Fruit fly (Drosophila melanogaster) whole organism, embryonic: Measurements from ENCODE around the gene Hand.
A peak's percentile ranks its signal among the peaks of the same experiment; 100 is the strongest.

Experiments used
- Awh ChIP-seq: fragments of 200-800 bp; sonication (Bioruptor generic); IDR thresholded peaks from 2 replicates; pipeline ENCODE4, ENCODE4 v1.3.6; 2022; ENCODE audit warnings: missing biosample characterization, missing genetic modification characterization
- BEAF-32 ChIP-seq: fragments of 200-800 bp; sonication (Bioruptor generic); optimal IDR thresholded peaks from 3 replicates; lab custom pipeline; 2017; ENCODE audit warnings: missing biosample characterization, missing genetic modification characterization, mild to moderate bottlenecking, moderate library complexity, missing genetic modification reagents
- Bgb ChIP-seq: fragments of 200-800 bp; sonication (Bioruptor generic); IDR thresholded peaks from 2 replicates; pipeline ENCODE4 v1.3.6; 2022; ENCODE audit warnings: missing biosample characterization, missing genetic modification characterization; ENCODE audit not compliant: partially characterized antibody
- CG10147 ChIP-seq: fragments of 200-800 bp; sonication (Bioruptor generic); optimal IDR thresholded peaks from 2 replicates; lab custom pipeline; 2019; ENCODE audit warnings: missing biosample characterization, mild to moderate bottlenecking, missing genetic modification characterization, moderate library complexity
- CG10959 ChIP-seq: fragments of 200-800 bp; sonication (Bioruptor generic); IDR thresholded peaks from 2 replicates; pipeline ENCODE4 v1.3.6; 2022; ENCODE audit warnings: missing biosample characterization, missing genetic modification characterization
- CG11504 ChIP-seq: fragments of 200-800 bp; sonication (Bioruptor generic); optimal IDR thresholded peaks from 3 replicates; lab custom pipeline; 2019; ENCODE audit warnings: missing biosample characterization, mild to moderate bottlenecking, missing genetic modification characterization, moderate library complexity
- CG12219 ChIP-seq: fragments of 200-800 bp; sonication (Bioruptor generic); optimal IDR thresholded peaks from 3 replicates; lab custom pipeline; 2018; ENCODE audit warnings: missing biosample characterization, mild to moderate bottlenecking, missing genetic modification characterization
- CG12299 ChIP-seq: fragments of 200-800 bp; sonication (Bioruptor generic); optimal IDR thresholded peaks from 2 replicates; lab custom pipeline; 2018; ENCODE audit warnings: missing biosample characterization, mild to moderate bottlenecking, missing genetic modification characterization
- CG12659 ChIP-seq: fragments of 200-800 bp; sonication (Bioruptor generic); optimal IDR thresholded peaks from 3 replicates; lab custom pipeline; 2017; ENCODE audit warnings: mild to moderate bottlenecking, missing biosample characterization, missing genetic modification reagents, missing genetic modification characterization
- CG12769 ChIP-seq: fragments of 200-800 bp; sonication (Bioruptor generic); optimal IDR thresholded peaks from 2 replicates; lab custom pipeline; 2019; ENCODE audit warnings: missing biosample characterization, mild to moderate bottlenecking, missing genetic modification characterization, moderate library complexity
- CG13287 ChIP-seq: fragments of 200-800 bp; sonication (Bioruptor generic); IDR thresholded peaks from 2 replicates; pipeline ENCODE4 v1.3.6; 2022; ENCODE audit warnings: missing biosample characterization, missing genetic modification characterization; ENCODE audit not compliant: partially characterized antibody
- CG14860 ChIP-seq: fragments of 200-800 bp; sonication (Bioruptor generic); IDR thresholded peaks from 3 replicates; pipeline ENCODE4 v1.3.6; 2022; ENCODE audit warnings: missing biosample characterization, missing genetic modification characterization; ENCODE audit not compliant: partially characterized antibody
- CG1529 ChIP-seq: fragments of 200-800 bp; sonication (Bioruptor generic); optimal IDR thresholded peaks from 3 replicates; lab custom pipeline; 2018; ENCODE audit warnings: missing biosample characterization, missing genetic modification characterization
- CG15601 ChIP-seq: fragments of 200-800 bp; sonication (Bioruptor generic); optimal IDR thresholded peaks from 3 replicates; lab custom pipeline; 2019; ENCODE audit warnings: missing biosample characterization, mild to moderate bottlenecking, missing genetic modification characterization, moderate library complexity
- CG1603 ChIP-seq: fragments of 200-800 bp; sonication (Bioruptor generic); optimal IDR thresholded peaks from 2 replicates; lab custom pipeline; 2019; ENCODE audit warnings: missing biosample characterization, mild to moderate bottlenecking, missing genetic modification characterization, moderate library complexity
- CG30020 ChIP-seq: fragments of 200-800 bp; optimal IDR thresholded peaks from 2 replicates; lab custom pipeline; 2019; ENCODE audit warnings: missing biosample characterization, mild to moderate bottlenecking, missing genetic modification characterization, moderate library complexity
- CG31441 ChIP-seq: fragments of 200-800 bp; sonication (Bioruptor generic); IDR thresholded peaks from 2 replicates; pipeline ENCODE4 v1.3.6; 2022; ENCODE audit warnings: missing biosample characterization, missing genetic modification characterization
- CG7963 ChIP-seq: fragments of 200-800 bp; sonication (Bioruptor generic); IDR thresholded peaks from 3 replicates; pipeline ENCODE4 v1.3.6; 2022; ENCODE audit warnings: missing biosample characterization, missing genetic modification characterization; ENCODE audit not compliant: partially characterized antibody
- CG8359 ChIP-seq: fragments of 200-800 bp; sonication (Bioruptor generic); optimal IDR thresholded peaks from 2 replicates; lab custom pipeline; 2017; ENCODE audit warnings: missing biosample characterization, mild to moderate bottlenecking, missing genetic modification characterization, borderline replicate concordance
- CG9932 ChIP-seq: fragments of 200-800 bp; sonication (Bioruptor generic); IDR thresholded peaks from 2 replicates; pipeline ENCODE4 v1.3.6; 2022; ENCODE audit warnings: missing biosample characterization, missing genetic modification characterization
- CoRest ChIP-seq: fragments of 200-800 bp; sonication (Bioruptor generic); optimal IDR thresholded peaks from 3 replicates; lab custom pipeline; 2018; ENCODE audit warnings: missing biosample characterization, mild to moderate bottlenecking, missing genetic modification characterization, moderate library complexity
- D ChIP-seq, 2 experiments: fragments of 200-800 bp in 1 of 2; fragments of >200 bp in 1 of 2; sonication (Bioruptor generic) in 1 of 2; optimal IDR thresholded peaks; 2 replicates in 1 of 2; 3 replicates in 1 of 2; lab custom pipeline; 2017; ENCODE audit warnings: mild to moderate bottlenecking in 1 of 2, missing biosample characterization in 1 of 2, missing genetic modification characterization in 1 of 2, missing genetic modification reagents in 1 of 2
- Dbx ChIP-seq: fragments of 200-800 bp; sonication (Bioruptor generic); IDR thresholded peaks from 3 replicates; pipeline ENCODE4 v1.3.6; 2022; ENCODE audit warnings: missing biosample characterization, missing genetic modification characterization
- Dip3 ChIP-seq: fragments of 200-800 bp; sonication (Bioruptor generic); optimal IDR thresholded peaks from 3 replicates; lab custom pipeline; 2016; ENCODE audit warnings: missing biosample characterization, missing genetic modification characterization
- Dll ChIP-seq: fragments of 200-800 bp; sonication (Bioruptor generic); IDR thresholded peaks from 4 replicates; pipeline ENCODE4 v1.3.6; 2022; ENCODE audit warnings: missing biosample characterization, missing genetic modification characterization; ENCODE audit not compliant: partially characterized antibody
- Dp ChIP-seq: fragments of 200-800 bp; sonication (Bioruptor generic); optimal IDR thresholded peaks from 2 replicates; lab custom pipeline; 2018; ENCODE audit warnings: missing biosample characterization, mild to moderate bottlenecking, missing genetic modification characterization, moderate library complexity
- HLH3B ChIP-seq: fragments of 200-800 bp; sonication (Bioruptor generic); IDR thresholded peaks from 2 replicates; pipeline ENCODE4 v1.3.6; 2022; ENCODE audit warnings: missing biosample characterization, missing genetic modification characterization
- Hsf ChIP-seq: fragments of 200-800 bp; sonication (Bioruptor generic); optimal IDR thresholded peaks from 3 replicates; lab custom pipeline; 2016; ENCODE audit warnings: missing biosample characterization, missing genetic modification characterization
- Jarid2 ChIP-seq: fragments of 200-800 bp; sonication (Bioruptor generic); optimal IDR thresholded peaks from 3 replicates; lab custom pipeline; 2017; ENCODE audit warnings: mild to moderate bottlenecking, missing biosample characterization, missing genetic modification reagents, missing genetic modification characterization
- Mrtf ChIP-seq: fragments of 200-800 bp; sonication (Bioruptor generic); IDR thresholded peaks from 3 replicates; pipeline ENCODE4 v1.3.6; 2022; ENCODE audit warnings: missing biosample characterization, missing genetic modification characterization
- Neu2 ChIP-seq: fragments of 200-800 bp; sonication (Bioruptor generic); optimal IDR thresholded peaks from 3 replicates; lab custom pipeline; 2016; ENCODE audit warnings: missing biosample characterization, missing genetic modification characterization, borderline replicate concordance
- Opbp ChIP-seq: fragments of 200-800 bp; sonication (Bioruptor generic); IDR thresholded peaks from 3 replicates; pipeline ENCODE4 v1.3.6; 2022; ENCODE audit warnings: missing biosample characterization, missing genetic modification characterization; ENCODE audit not compliant: partially characterized antibody
- Pdp1 ChIP-seq, 2 experiments: fragments of 200-800 bp; sonication (Bioruptor generic); optimal IDR thresholded peaks; 3 replicates each; lab custom pipeline; 2016; ENCODE audit warnings: missing biosample characterization in 2 of 2, missing genetic modification characterization in 2 of 2, mild to moderate bottlenecking in 1 of 2, moderate library complexity in 1 of 2
- Sry-δ ChIP-seq: fragments of 200-800 bp; sonication (Bioruptor generic); optimal IDR thresholded peaks from 2 replicates; lab custom pipeline; 2016; ENCODE audit warnings: missing biosample characterization, missing genetic modification characterization
- Taf1 ChIP-seq: fragments of 200-800 bp; sonication (Bioruptor generic); IDR thresholded peaks from 2 replicates; pipeline ENCODE4 v1.3.6; 2022; ENCODE audit warnings: missing biosample characterization, missing genetic modification characterization
- YL-1 ChIP-seq: fragments of 200-800 bp; sonication (Bioruptor generic); optimal IDR thresholded peaks from 3 replicates; lab custom pipeline; 2017; ENCODE audit warnings: missing biosample characterization, mild to moderate bottlenecking, missing genetic modification characterization
- br ChIP-seq: fragments of >200 bp; optimal IDR thresholded peaks from 2 replicates; lab custom pipeline; 2017
- cg ChIP-seq: fragments of 200-800 bp; sonication (Bioruptor generic); optimal IDR thresholded peaks from 3 replicates; lab custom pipeline; 2019; ENCODE audit warnings: missing biosample characterization, mild to moderate bottlenecking, missing genetic modification characterization, moderate library complexity
- dati ChIP-seq: fragments of 200-800 bp; sonication (Bioruptor generic); IDR thresholded peaks from 2 replicates; pipeline ENCODE4 v1.3.6; 2022; ENCODE audit warnings: missing biosample characterization, missing genetic modification characterization
- dimm ChIP-seq: fragments of 200-800 bp; sonication (Bioruptor generic); IDR thresholded peaks from 2 replicates; pipeline ENCODE4 v1.3.6; 2022; ENCODE audit warnings: missing biosample characterization, missing genetic modification characterization
- lola ChIP-seq, 3 experiments: fragments of >200 bp in 2 of 3; fragments of 200-800 bp in 1 of 3; sonication (Bioruptor generic) in 1 of 3; optimal IDR thresholded peaks; 2 replicates each; lab custom pipeline; 2017 to 2019; ENCODE audit warnings: missing biosample characterization in 3 of 3, missing genetic modification characterization in 3 of 3, mild to moderate bottlenecking in 1 of 3, moderate library complexity in 1 of 3
- mam ChIP-seq: fragments of 200-800 bp; sonication (Bioruptor generic); optimal IDR thresholded peaks from 3 replicates; lab custom pipeline; 2016; ENCODE audit warnings: missing biosample characterization, missing genetic modification characterization
- pfk ChIP-seq: fragments of 200-800 bp; sonication (Bioruptor generic); optimal IDR thresholded peaks from 2 replicates; lab custom pipeline; 2018; ENCODE audit warnings: missing biosample characterization, mild to moderate bottlenecking, missing genetic modification characterization, moderate library complexity
- psq ChIP-seq: fragments of 200-800 bp; sonication (Bioruptor generic); optimal IDR thresholded peaks from 2 replicates; lab custom pipeline; 2017; ENCODE audit warnings: missing biosample characterization, missing genetic modification characterization
- pzg ChIP-seq: fragments of 200-800 bp; sonication (Bioruptor generic); optimal IDR thresholded peaks from 3 replicates; lab custom pipeline; 2018; ENCODE audit warnings: missing biosample characterization, mild to moderate bottlenecking, missing genetic modification characterization, moderate library complexity
- sima ChIP-seq: fragments of 200-800 bp; sonication (Bioruptor generic); optimal IDR thresholded peaks from 2 replicates; lab custom pipeline; 2016; ENCODE audit warnings: missing biosample characterization, missing genetic modification characterization
- stwl ChIP-seq: fragments of 200-800 bp; sonication (Bioruptor generic); optimal IDR thresholded peaks from 3 replicates; lab custom pipeline; 2018; ENCODE audit warnings: missing biosample characterization, mild to moderate bottlenecking, missing genetic modification characterization, moderate library complexity
- sug ChIP-seq: fragments of 200-800 bp; optimal IDR thresholded peaks from 2 replicates; lab custom pipeline; 2019; ENCODE audit warnings: missing biosample characterization, mild to moderate bottlenecking, missing genetic modification characterization, moderate library complexity
- unc-4 ChIP-seq: fragments of 200-800 bp; sonication (Bioruptor generic); IDR thresholded peaks from 2 replicates; pipeline ENCODE4 v1.3.6; 2022; ENCODE audit warnings: missing biosample characterization, missing genetic modification characterization; ENCODE audit not compliant: partially characterized antibody

Hand gene

dm6 chr2L:10266511-10266910, 28.7 kb downstream of the Hand start, which contains the start of gene CG4953 (continued):
- TF ChIP-seq sug (tag; lab: Kevin White, UChicago) (no peak), CG12219 (no peak), Mrtf (no peak), CG12659 (GFP tag; lab: Kevin White, UChicago) (peak; percentile 4), sima (no peak), Hsf (GFP tag; lab: Kevin White, UChicago) (no peak), Sry-δ (no peak), Dip3 (GFP tag; lab: Kevin White, UChicago) (no peak), CG10959 (GFP tag; lab: Robert Waterston, UW) (no peak), Awh (GFP tag; lab: Robert Waterston, UW) (no peak), Pdp1 (GFP tag; optimal IDR thresholded peaks at IDR 0.05; lab: Kevin White, UChicago) (no peak), Dp (GFP tag; lab: Kevin White, UChicago) (peak; percentile 14), Taf1 (no peak), CG1529 (GFP tag; lab: Kevin White, UChicago) (no peak), psq (no peak), CG9932 (GFP tag; lab: Robert Waterston, UW) (no peak), CG11504 (tag; lab: Kevin White, UChicago) (no peak), CG8359 (GFP tag; lab: Kevin White, UChicago) (no peak), dimm (GFP tag; lab: Robert Waterston, UW) (no peak), CG15601 (no peak)

DNA sequence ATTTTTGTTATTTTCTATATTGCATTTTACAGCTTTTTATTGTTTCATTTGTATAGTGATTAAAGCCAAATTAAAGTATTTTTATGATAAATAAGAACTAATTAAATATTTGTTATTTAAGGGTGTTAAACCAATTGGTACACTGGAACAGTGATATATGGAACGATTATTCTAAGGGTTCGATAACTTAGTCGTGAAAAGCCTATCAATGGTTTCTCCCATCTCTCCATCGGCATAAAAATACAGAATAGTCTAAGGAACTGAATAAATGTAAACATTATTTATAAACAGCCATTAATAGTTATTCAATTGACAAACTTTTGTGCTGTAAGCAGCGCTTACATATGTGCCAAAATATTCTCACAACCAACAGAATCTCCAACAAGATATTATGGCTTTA, 30.1 kb downstream of the Hand start, which contains the start of gene Mob3:
Mob3 (plus strand) TSS at position 208 of the 400 bp plus-strand sequence.
- TF ChIP-seq Jarid2: no peak
- TF ChIP-seq CG12659 (GFP tag; lab: Kevin White, UChicago): peak; percentile 31
- peak; percentile 53 for TF ChIP-seq YL-1 (GFP tag; lab: Kevin White, UChicago)
- TF ChIP-seq Neu2 (GFP tag; lab: Kevin White, UChicago): no peak
- peak; percentile 82 for TF ChIP-seq CG1603 (tag; lab: Kevin White, UChicago)
- peak; percentile 63 for TF ChIP-seq BEAF-32 (GFP tag; lab: Kevin White, UChicago)
- TF ChIP-seq CG12299: no peak
- TF ChIP-seq pzg (GFP tag; lab: Kevin White, UChicago): peak; percentile 37
- TF ChIP-seq br: no peak
- no peak for TF ChIP-seq lola (GFP tag; optimal IDR thresholded peaks at IDR 0.05; lab: Kevin White, UChicago)
- peak; percentile 55; the same call in 1 of the 4 replicates for TF ChIP-seq Dll (GFP tag; lab: Robert Waterston, UW)
- no peak for TF ChIP-seq D (optimal IDR thresholded peaks at IDR 0.05; lab: Kevin White, UChicago)
- TF ChIP-seq D (GFP tag; optimal IDR thresholded peaks at IDR 0.05; lab: Kevin White, UChicago): no peak
- no peak for TF ChIP-seq dati (GFP tag; lab: Robert Waterston, UW)
- peak; percentile 55; the same call in 1 of the 3 replicates for TF ChIP-seq Opbp
- TF ChIP-seq CG10147 (GFP tag; lab: Kevin White, UChicago): no peak
- peak; percentile 65 for TF ChIP-seq CG13287 (GFP tag; lab: Robert Waterston, UW)
- TF ChIP-seq HLH3B (GFP tag; lab: Robert Waterston, UW): no peak
- no peak for TF ChIP-seq mam (GFP tag; lab: Kevin White, UChicago)
- peak; percentile 94 for TF ChIP-seq CG30020 (tag; lab: Kevin White, UChicago)
- TF ChIP-seq CoRest: no peak
- no peak for TF ChIP-seq CG31441
- TF ChIP-seq CG12769 (tag; lab: Kevin White, UChicago): no peak
- no peak for TF ChIP-seq CG7963 (GFP tag; lab: Robert Waterston, UW)
- TF ChIP-seq pfk (GFP tag; lab: Kevin White, UChicago): peak; percentile 95
- TF ChIP-seq Dbx (GFP tag; lab: Robert Waterston, UW): no peak
- TF ChIP-seq stwl: peak; percentile 30
- no peak for TF ChIP-seq CG14860
- TF ChIP-seq cg: no peak
- peak; percentile 54; the same call in 1 of the 2 replicates for TF ChIP-seq Bgb
- TF ChIP-seq unc-4 (GFP tag; lab: Robert Waterston, UW): peak; percentile 35; the same call in 1 of the 2 replicates
